Fruit fly (Drosophila melanogaster) whole organism, pupa: ENCODE results near the gene Grik.

Experiments used
- CG10348 ChIP-seq: fragments of 200-800 bp; sonication (Bioruptor generic); IDR thresholded peaks from 2 replicates; pipeline ENCODE4 v1.3.6; 2022; ENCODE audit warnings: missing biosample characterization, missing genetic modification characterization
- CG12605 ChIP-seq: fragments of 200-800 bp; sonication (Bioruptor generic); IDR thresholded peaks from 2 replicates; pipeline ENCODE4 v1.3.6; 2022; ENCODE audit warnings: missing biosample characterization, missing genetic modification characterization
- CG13204 ChIP-seq: fragments of 200-800 bp; sonication (Bioruptor generic); optimal IDR thresholded peaks from 2 replicates; lab custom pipeline; 2018; ENCODE audit warnings: missing biosample characterization, mild to moderate bottlenecking, missing genetic modification characterization, moderate library complexity
- CG14655 ChIP-seq: fragments of 200-800 bp; sonication (Bioruptor generic); optimal IDR thresholded peaks from 3 replicates; lab custom pipeline; 2017; ENCODE audit warnings: mild to moderate bottlenecking, missing biosample characterization, missing genetic modification reagents, missing genetic modification characterization
- CG15710 ChIP-seq: fragments of 200-800 bp; sonication (Bioruptor generic); optimal IDR thresholded peaks from 2 replicates; lab custom pipeline; 2018; ENCODE audit warnings: missing biosample characterization, mild to moderate bottlenecking, missing genetic modification characterization, moderate library complexity
- CG17806 ChIP-seq: fragments of 200-800 bp; sonication (Bioruptor generic); optimal IDR thresholded peaks from 2 replicates; lab custom pipeline; 2018; ENCODE audit warnings: missing biosample characterization, mild to moderate bottlenecking, missing genetic modification characterization, moderate library complexity
- CG32121 ChIP-seq: fragments of 200-800 bp; sonication (Bioruptor generic); IDR thresholded peaks from 2 replicates; pipeline ENCODE4 v1.3.6; 2022; ENCODE audit warnings: missing biosample characterization, missing genetic modification characterization
- CG34367 ChIP-seq: fragments of 200-800 bp; sonication (Bioruptor generic); optimal IDR thresholded peaks from 2 replicates; lab custom pipeline; 2018; ENCODE audit warnings: missing biosample characterization, mild to moderate bottlenecking, missing genetic modification characterization
- CG4496 ChIP-seq: fragments of 200-800 bp; sonication (Bioruptor generic); IDR thresholded peaks from 3 replicates; pipeline ENCODE4 v1.3.6; 2022; ENCODE audit warnings: missing biosample characterization, missing genetic modification characterization
- CG8159 ChIP-seq: fragments of 200-800 bp; sonication (Bioruptor generic); optimal IDR thresholded peaks from 3 replicates; lab custom pipeline; 2018; ENCODE audit warnings: missing biosample characterization, mild to moderate bottlenecking, missing genetic modification characterization, moderate library complexity
- CG8301 ChIP-seq: fragments of 200-800 bp; sonication (Bioruptor generic); optimal IDR thresholded peaks from 2 replicates; lab custom pipeline; 2018; ENCODE audit warnings: missing biosample characterization, mild to moderate bottlenecking, missing genetic modification characterization
- CG9948 ChIP-seq: fragments of 200-800 bp; sonication (Bioruptor generic); optimal IDR thresholded peaks from 2 replicates; lab custom pipeline; 2018; ENCODE audit warnings: missing biosample characterization, mild to moderate bottlenecking, missing genetic modification characterization, moderate library complexity
- D1 ChIP-seq: fragments of 200-800 bp; sonication (Bioruptor generic); optimal IDR thresholded peaks from 2 replicates; lab custom pipeline; 2018; ENCODE audit warnings: missing biosample characterization, mild to moderate bottlenecking, missing genetic modification characterization, moderate library complexity
- EcR ChIP-seq: fragments of 200-800 bp; sonication (Bioruptor generic); optimal IDR thresholded peaks from 3 replicates; lab custom pipeline; 2019; ENCODE audit warnings: missing biosample characterization, missing genetic modification characterization, mild to moderate bottlenecking, moderate library complexity, missing genetic modification reagents
- Ets98B ChIP-seq: fragments of 200-800 bp; sonication (Bioruptor generic); IDR thresholded peaks from 2 replicates; pipeline ENCODE4 v1.3.6; 2022; ENCODE audit warnings: missing biosample characterization, missing genetic modification characterization
- Pif1A ChIP-seq: fragments of 200-800 bp; sonication (Bioruptor generic); optimal IDR thresholded peaks from 3 replicates; lab custom pipeline; 2016; ENCODE audit warnings: missing biosample characterization, missing genetic modification characterization
- Pif1B ChIP-seq: fragments of 200-800 bp; sonication (Bioruptor generic); optimal IDR thresholded peaks from 3 replicates; lab custom pipeline; 2016; ENCODE audit warnings: missing biosample characterization, missing genetic modification characterization
- Snoo ChIP-seq: fragments of 200-800 bp; sonication (Bioruptor generic); optimal IDR thresholded peaks from 3 replicates; lab custom pipeline; 2017; ENCODE audit warnings: missing biosample characterization, mild to moderate bottlenecking, missing genetic modification characterization, inconsistent platforms
- fd96Ca ChIP-seq: fragments of 200-800 bp; sonication (Bioruptor generic); IDR thresholded peaks from 3 replicates; pipeline ENCODE4 v1.3.6; 2022; ENCODE audit warnings: missing biosample characterization, missing genetic modification characterization
- gl ChIP-seq: fragments of 200-800 bp; sonication (Bioruptor generic); optimal IDR thresholded peaks from 2 replicates; lab custom pipeline; 2018; ENCODE audit warnings: missing biosample characterization, mild to moderate bottlenecking, missing genetic modification characterization
- rn ChIP-seq: fragments of 200-800 bp; sonication (Bioruptor generic); IDR thresholded peaks from 2 replicates; pipeline ENCODE4 v1.3.6; 2022; ENCODE audit warnings: missing biosample characterization, missing genetic modification characterization

Grik gene

DNA sequence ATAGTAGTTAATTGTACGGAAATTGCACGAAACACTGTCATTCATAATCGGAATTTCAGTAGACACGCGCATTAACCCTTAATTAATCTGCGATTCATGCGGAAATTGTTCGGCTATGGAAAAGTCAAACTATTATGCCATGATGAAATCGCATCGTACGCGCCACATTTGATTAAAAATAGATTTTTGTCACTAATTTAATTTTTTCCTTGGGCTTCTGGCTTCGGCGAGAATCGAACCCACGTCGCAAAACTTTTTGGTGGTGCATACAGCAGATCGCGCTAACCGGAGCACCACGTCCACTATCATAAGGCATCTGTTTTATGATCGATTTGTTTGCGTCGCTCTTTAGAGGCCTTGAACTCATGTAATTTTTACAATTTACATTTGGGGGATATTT, 11.0 kb downstream of the Grik start:
- TF ChIP-seq Pif1B (GFP tag; lab: Kevin White, UChicago) (no peak), D1 (tag; lab: Kevin White, UChicago) (no peak), rn (GFP tag; lab: Robert Waterston, UW) (no peak), CG32121 (0 out of 2 replicates have a peak, but pooled peaks have one; percentile 19), gl (tag; lab: Kevin White, UChicago) (no peak), EcR (GFP tag; lab: Kevin White, UChicago) (peak; percentile 29), CG34367 (no peak), CG12605 (GFP tag; lab: Robert Waterston, UW) (peak; percentile 31; the same call in 1 of the 2 replicates)

DNA sequence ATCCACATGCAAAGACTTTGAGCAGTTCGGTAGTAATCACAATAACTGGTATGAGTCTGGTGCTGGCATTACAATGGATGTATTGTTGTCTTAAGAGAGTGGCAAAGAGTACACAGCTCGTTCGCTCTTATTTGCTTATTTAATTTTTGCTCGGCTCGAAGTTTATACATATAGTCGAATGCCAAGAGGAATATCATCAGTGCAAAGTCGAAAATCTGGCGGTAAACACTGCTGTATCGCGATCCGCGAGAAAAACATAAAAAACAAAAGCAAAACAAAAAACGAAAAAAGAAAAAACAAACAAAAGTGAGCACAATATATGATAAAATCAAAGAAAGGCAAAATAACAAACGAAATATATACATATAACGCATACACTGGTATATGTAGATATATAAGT, 12.3 kb downstream of the Grik start, which contains the start of gene hdly:
hdly (plus strand) TSS at position 194 of the 400 bp plus-strand sequence.
- TF ChIP-seq CG15710 (tag; lab: Kevin White, UChicago) (peak; percentile 97), Pif1A (peak; percentile 99), fd96Ca (peak; percentile 98), Ets98B (GFP tag; lab: Robert Waterston, UW) (peak; percentile 99), Pif1B (GFP tag; lab: Kevin White, UChicago) (peak; percentile 99), D1 (tag; lab: Kevin White, UChicago) (peak; percentile 84), CG12605 (GFP tag; lab: Robert Waterston, UW) (peak; percentile 100), CG34367 (peak; percentile 99), rn (GFP tag; lab: Robert Waterston, UW) (peak; percentile 99), EcR (GFP tag; lab: Kevin White, UChicago) (peak; percentile 80), CG10348 (GFP tag; lab: Robert Waterston, UW) (no peak), CG32121 (peak; percentile 99), gl (tag; lab: Kevin White, UChicago) (peak; percentile 100), CG4496 (GFP tag; lab: Robert Waterston, UW) (peak; percentile 99), CG13204 (GFP tag; lab: Kevin White, UChicago) (peak; percentile 99), CG8159 (tag; lab: Kevin White, UChicago) (peak; percentile 93), CG9948 (tag; lab: Kevin White, UChicago) (peak; percentile 90), CG8301 (peak; percentile 97), Snoo (tag; lab: Kevin White, UChicago) (peak; percentile 98), CG14655 (GFP tag; lab: Kevin White, UChicago) (peak; percentile 98), CG17806 (tag; lab: Kevin White, UChicago) (peak; percentile 94)

DNA sequence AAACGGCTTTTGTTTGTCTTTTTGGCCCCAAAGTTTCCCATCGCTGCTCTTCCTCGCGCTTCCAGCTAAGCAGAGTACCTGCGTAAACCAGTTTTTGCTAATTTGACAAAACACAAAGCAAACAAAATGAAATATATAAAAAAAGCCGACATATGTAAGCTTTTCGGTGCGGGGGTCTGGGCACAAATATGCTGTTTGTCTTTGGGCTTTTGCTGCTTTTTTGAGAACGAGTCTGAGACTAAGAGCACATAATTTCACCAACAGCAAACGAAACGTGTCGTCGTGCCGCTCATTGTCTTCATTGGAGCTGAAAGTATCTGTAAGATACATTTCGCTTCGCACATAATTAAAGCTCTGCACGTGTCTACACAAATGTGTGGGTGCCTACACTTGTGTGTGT, 14.1 kb downstream of the Grik start:
- TF ChIP-seq CG8159 (tag; lab: Kevin White, UChicago), result no peak
- TF ChIP-seq Pif1A, result no peak
- no peak for TF ChIP-seq CG4496 (GFP tag; lab: Robert Waterston, UW)
- no peak for TF ChIP-seq CG34367
- TF ChIP-seq Snoo (tag; lab: Kevin White, UChicago), result no peak
- no peak for TF ChIP-seq CG12605 (GFP tag; lab: Robert Waterston, UW)
- TF ChIP-seq CG10348 (GFP tag; lab: Robert Waterston, UW), result no peak
- no peak for TF ChIP-seq CG32121
- TF ChIP-seq fd96Ca, result no peak

DNA sequence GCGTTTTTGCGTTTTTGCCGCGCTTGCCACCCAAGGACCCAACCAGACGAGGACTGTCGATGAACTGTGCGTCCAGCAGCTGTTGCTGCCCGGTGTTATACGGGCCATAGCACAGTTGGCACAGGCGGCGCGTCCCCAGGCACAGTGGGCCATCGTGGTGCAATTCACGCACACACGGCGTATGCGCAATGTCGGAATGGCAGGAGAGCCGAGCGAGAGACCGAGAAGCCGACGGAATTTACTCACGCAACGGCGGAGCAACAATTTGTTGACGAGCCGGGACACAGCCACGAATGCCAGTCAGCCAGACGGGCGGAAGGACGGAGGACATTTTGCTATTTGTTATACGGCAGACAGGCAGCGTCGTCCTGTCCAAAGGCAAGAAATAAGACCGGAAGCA, 43.7 kb downstream of the Grik start, which contains the start of gene CG31191:
CG31191 (minus strand) TSS at position 68 of the 400 bp plus-strand sequence.
- TF ChIP-seq CG12605 (GFP tag; lab: Robert Waterston, UW) (peak; percentile 53; the same call in 1 of the 2 replicates), Pif1B (GFP tag; lab: Kevin White, UChicago) (no peak)

DNA sequence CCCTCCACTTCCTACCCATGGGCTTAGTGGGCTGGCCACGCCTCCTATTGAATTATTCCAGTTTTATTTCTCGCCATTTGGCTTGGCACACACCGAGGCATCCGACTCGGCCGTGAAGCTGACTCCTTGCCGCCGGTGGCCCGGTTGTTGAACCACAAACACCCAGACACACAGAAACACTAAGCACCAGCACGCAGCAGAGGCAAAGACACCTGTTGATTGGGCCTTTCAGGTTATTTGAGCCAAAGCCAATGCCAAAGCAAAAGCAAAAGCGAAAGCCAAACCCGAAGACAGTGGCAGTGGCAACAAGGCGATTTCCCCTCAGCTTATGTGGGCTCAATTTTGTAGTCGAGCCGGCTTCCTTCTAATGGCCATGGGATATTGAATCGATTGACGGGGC, 45.0 kb downstream of the Grik start:
- TF ChIP-seq Snoo (tag; lab: Kevin White, UChicago) (no peak), EcR (GFP tag; lab: Kevin White, UChicago) (no peak), fd96Ca (no peak)

DNA sequence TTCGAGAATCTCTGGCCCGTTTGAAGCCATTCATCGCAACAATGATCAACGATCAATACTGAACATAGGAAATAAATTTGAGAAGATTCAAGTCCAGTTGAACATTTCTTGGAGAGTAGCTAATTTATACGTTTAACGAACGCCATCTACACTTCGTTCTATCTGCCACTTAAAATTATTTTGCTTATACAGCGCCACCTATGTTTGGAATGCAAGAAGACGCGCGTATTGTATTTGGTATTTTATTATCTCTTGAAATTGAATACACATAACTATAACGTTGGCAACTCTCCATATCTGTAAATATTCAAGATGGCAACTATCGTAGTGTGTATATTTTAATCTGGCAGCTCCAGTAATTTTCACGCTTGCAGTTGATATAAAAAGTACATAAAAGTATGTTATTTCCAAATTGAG, 46.2 kb downstream of the Grik start:
- TF ChIP-seq Pif1A, result no peak
- no peak for TF ChIP-seq CG34367
- no peak for TF ChIP-seq Ets98B (GFP tag; lab: Robert Waterston, UW)
- TF ChIP-seq EcR (GFP tag; lab: Kevin White, UChicago), result no peak
- no peak for TF ChIP-seq D1 (tag; lab: Kevin White, UChicago)
- no peak for TF ChIP-seq Snoo (tag; lab: Kevin White, UChicago)
- no peak for TF ChIP-seq CG15710 (tag; lab: Kevin White, UChicago)
- TF ChIP-seq CG32121, result no peak
- TF ChIP-seq Pif1B (GFP tag; lab: Kevin White, UChicago), result no peak
- no peak for TF ChIP-seq CG9948 (tag; lab: Kevin White, UChicago)
- TF ChIP-seq fd96Ca, result no peak
- no peak for TF ChIP-seq CG8159 (tag; lab: Kevin White, UChicago)
- no peak for TF ChIP-seq CG10348 (GFP tag; lab: Robert Waterston, UW)
- no peak for TF ChIP-seq CG8301
- TF ChIP-seq rn (GFP tag; lab: Robert Waterston, UW), result no peak
- TF ChIP-seq CG14655 (GFP tag; lab: Kevin White, UChicago), result no peak
- no peak for TF ChIP-seq CG13204 (GFP tag; lab: Kevin White, UChicago)
- TF ChIP-seq CG12605 (GFP tag; lab: Robert Waterston, UW), result no peak
- TF ChIP-seq CG17806 (tag; lab: Kevin White, UChicago), result no peak
- no peak for TF ChIP-seq CG4496 (GFP tag; lab: Robert Waterston, UW)
